Fruit fly (Drosophila melanogaster) whole organism, pupa: ENCODE results near the gene jvl.

Source experiments
- CG10348 ChIP-seq: fragments of 200-800 bp; sonication (Bioruptor generic); IDR thresholded peaks from 2 replicates; pipeline ENCODE4 v1.3.6; 2022; ENCODE audit warnings: missing biosample characterization, missing genetic modification characterization
- CG15710 ChIP-seq: fragments of 200-800 bp; sonication (Bioruptor generic); optimal IDR thresholded peaks from 2 replicates; lab custom pipeline; 2018; ENCODE audit warnings: missing biosample characterization, mild to moderate bottlenecking, missing genetic modification characterization, moderate library complexity
- CG34367 ChIP-seq: fragments of 200-800 bp; sonication (Bioruptor generic); optimal IDR thresholded peaks from 2 replicates; lab custom pipeline; 2018; ENCODE audit warnings: missing biosample characterization, mild to moderate bottlenecking, missing genetic modification characterization
- CG4496 ChIP-seq: fragments of 200-800 bp; sonication (Bioruptor generic); IDR thresholded peaks from 3 replicates; pipeline ENCODE4 v1.3.6; 2022; ENCODE audit warnings: missing biosample characterization, missing genetic modification characterization
- CG8159 ChIP-seq: fragments of 200-800 bp; sonication (Bioruptor generic); optimal IDR thresholded peaks from 3 replicates; lab custom pipeline; 2018; ENCODE audit warnings: missing biosample characterization, mild to moderate bottlenecking, missing genetic modification characterization, moderate library complexity
- CG8301 ChIP-seq: fragments of 200-800 bp; sonication (Bioruptor generic); optimal IDR thresholded peaks from 2 replicates; lab custom pipeline; 2018; ENCODE audit warnings: missing biosample characterization, mild to moderate bottlenecking, missing genetic modification characterization
- D1 ChIP-seq: fragments of 200-800 bp; sonication (Bioruptor generic); optimal IDR thresholded peaks from 2 replicates; lab custom pipeline; 2018; ENCODE audit warnings: missing biosample characterization, mild to moderate bottlenecking, missing genetic modification characterization, moderate library complexity
- Pif1B ChIP-seq: fragments of 200-800 bp; sonication (Bioruptor generic); optimal IDR thresholded peaks from 3 replicates; lab custom pipeline; 2016; ENCODE audit warnings: missing biosample characterization, missing genetic modification characterization
- Snoo ChIP-seq: fragments of 200-800 bp; sonication (Bioruptor generic); optimal IDR thresholded peaks from 3 replicates; lab custom pipeline; 2017; ENCODE audit warnings: missing biosample characterization, mild to moderate bottlenecking, missing genetic modification characterization, inconsistent platforms
- rn ChIP-seq: fragments of 200-800 bp; sonication (Bioruptor generic); IDR thresholded peaks from 2 replicates; pipeline ENCODE4 v1.3.6; 2022; ENCODE audit warnings: missing biosample characterization, missing genetic modification characterization

- TF ChIP-seq rn (GFP tag; lab: Robert Waterston, UW): no peak
- TF ChIP-seq CG4496 (GFP tag; lab: Robert Waterston, UW): no peak
- no peak for TF ChIP-seq CG8301 (tag; lab: Kevin White, UChicago)
- TF ChIP-seq CG15710 (tag; lab: Kevin White, UChicago): no peak
- no peak for TF ChIP-seq CG8159 (tag; lab: Kevin White, UChicago)
- TF ChIP-seq Pif1B: no peak
- no peak for TF ChIP-seq CG10348 (GFP tag; lab: Robert Waterston, UW)
- TF ChIP-seq CG34367 (tag; lab: Kevin White, UChicago): no peak
- no peak for TF ChIP-seq D1 (tag; lab: Kevin White, UChicago)
- TF ChIP-seq Snoo (tag; lab: Kevin White, UChicago): no peak
Measured at dm6 chr3R:14708948-14709385, 32.4 kb upstream of the jvl start.
